Fruit fly (Drosophila melanogaster) whole organism, prepupa: ENCODE measurements around the gene CG31098.

Experiments
- Blimp-1 ChIP-seq: fragments of 200-800 bp; sonication (Bioruptor generic); optimal IDR thresholded peaks from 3 replicates; lab custom pipeline; 2017; ENCODE audit warnings: missing biosample characterization, missing genetic modification characterization, mild to moderate bottlenecking, moderate library complexity, missing genetic modification reagents
- CG10669 ChIP-seq: fragments of 200-800 bp; sonication (Bioruptor generic); optimal IDR thresholded peaks from 3 replicates; lab custom pipeline; 2018; ENCODE audit warnings: missing biosample characterization, mild to moderate bottlenecking, missing genetic modification characterization, moderate library complexity
- CG11762 ChIP-seq: fragments of 200-800 bp; sonication (Bioruptor generic); optimal IDR thresholded peaks from 3 replicates; lab custom pipeline; 2016; ENCODE audit warnings: missing biosample characterization, missing genetic modification characterization; ENCODE audit not compliant: insufficient read depth
- CG11902 ChIP-seq: fragments of 200-800 bp; sonication (Bioruptor generic); optimal IDR thresholded peaks from 3 replicates; lab custom pipeline; 2016; ENCODE audit warnings: missing biosample characterization, missing genetic modification characterization
- CG15336 ChIP-seq: fragments of 200-800 bp; sonication (Bioruptor generic); IDR thresholded peaks from 2 replicates; pipeline ENCODE4 v1.3.6; 2022; ENCODE audit warnings: missing biosample characterization, missing genetic modification characterization
- CG16779 ChIP-seq: fragments of 200-800 bp; sonication (Bioruptor generic); optimal IDR thresholded peaks from 3 replicates; lab custom pipeline; 2017; ENCODE audit warnings: missing biosample characterization, mild to moderate bottlenecking, missing genetic modification characterization
- CG3032 ChIP-seq: fragments of 200-800 bp; optimal IDR thresholded peaks from 2 replicates; lab custom pipeline; 2019; ENCODE audit warnings: missing biosample characterization, mild to moderate bottlenecking, missing genetic modification characterization, moderate library complexity
- CG31627 ChIP-seq: fragments of 200-800 bp; sonication (Bioruptor generic); optimal IDR thresholded peaks from 3 replicates; lab custom pipeline; 2016; ENCODE audit warnings: missing biosample characterization, missing genetic modification characterization
- CG34406 ChIP-seq: fragments of 200-800 bp; sonication (Bioruptor generic); optimal IDR thresholded peaks from 3 replicates; lab custom pipeline; 2016; ENCODE audit warnings: missing biosample characterization, missing genetic modification characterization
- CG6276 ChIP-seq: fragments of 200-800 bp; sonication (Bioruptor generic); optimal IDR thresholded peaks from 2 replicates; lab custom pipeline; 2017; ENCODE audit warnings: missing biosample characterization, mild to moderate bottlenecking, missing genetic modification characterization
- CG6792 ChIP-seq: fragments of 200-800 bp; sonication (Bioruptor generic); optimal IDR thresholded peaks from 3 replicates; lab custom pipeline; 2016; ENCODE audit warnings: missing biosample characterization, missing genetic modification characterization
- CG6854 ChIP-seq: fragments of 200-800 bp; sonication (Bioruptor generic); optimal IDR thresholded peaks from 2 replicates; lab custom pipeline; 2017; ENCODE audit warnings: missing biosample characterization, mild to moderate bottlenecking, missing genetic modification characterization
- CG7368 ChIP-seq: fragments of 200-800 bp; sonication (Bioruptor generic); optimal IDR thresholded peaks from 3 replicates; lab custom pipeline; 2016; ENCODE audit warnings: missing biosample characterization, missing genetic modification characterization
- CG8319 ChIP-seq: fragments of 200-800 bp; sonication (Bioruptor generic); optimal IDR thresholded peaks from 3 replicates; lab custom pipeline; 2016; ENCODE audit warnings: missing biosample characterization, missing genetic modification characterization
- CG8632 ChIP-seq: fragments of 200-800 bp; sonication (Bioruptor generic); optimal IDR thresholded peaks from 3 replicates; lab custom pipeline; 2016; ENCODE audit warnings: missing biosample characterization, missing genetic modification characterization
- CG9139 ChIP-seq: fragments of 200-800 bp; sonication (Bioruptor generic); optimal IDR thresholded peaks from 3 replicates; lab custom pipeline; 2017; ENCODE audit warnings: missing biosample characterization, mild to moderate bottlenecking, missing genetic modification characterization
- Eip75B ChIP-seq: fragments of 200-800 bp; sonication (Bioruptor generic); optimal IDR thresholded peaks from 3 replicates; lab custom pipeline; 2016; ENCODE audit warnings: missing biosample characterization, missing genetic modification characterization
- Eip78C ChIP-seq: fragments of 200-800 bp; sonication (Bioruptor generic); peaks from one replicate; lab custom pipeline; 2016; ENCODE audit warnings: missing biosample characterization, missing genetic modification characterization
- Ets21C ChIP-seq: fragments of 200-800 bp; sonication (Bioruptor generic); optimal IDR thresholded peaks from 3 replicates; lab custom pipeline; 2016; ENCODE audit warnings: missing biosample characterization, missing genetic modification characterization
- Ets96B ChIP-seq: fragments of 200-800 bp; optimal IDR thresholded peaks from 2 replicates; lab custom pipeline; 2019; ENCODE audit warnings: missing biosample characterization, mild to moderate bottlenecking, missing genetic modification characterization, moderate library complexity
- Gug ChIP-seq: fragments of 200-800 bp; sonication (Bioruptor generic); IDR thresholded peaks from 2 replicates; pipeline ENCODE4 v1.3.6; 2022; ENCODE audit warnings: missing biosample characterization, missing genetic modification characterization
- Hr38 ChIP-seq: sonication (Bioruptor generic); optimal IDR thresholded peaks from 2 replicates; lab custom pipeline; 2016; ENCODE audit warnings: missing biosample characterization, missing genetic modification characterization
- Hr39 ChIP-seq: fragments of 200-800 bp; sonication (Bioruptor generic); optimal IDR thresholded peaks from 2 replicates; lab custom pipeline; 2016; ENCODE audit warnings: missing biosample characterization, missing genetic modification characterization
- Hr4 ChIP-seq: fragments of 200-800 bp; sonication (Bioruptor generic); optimal IDR thresholded peaks from 3 replicates; lab custom pipeline; 2016; ENCODE audit warnings: missing biosample characterization, missing genetic modification characterization
- Lpt ChIP-seq: fragments of 200-800 bp; sonication (Bioruptor generic); optimal IDR thresholded peaks from 3 replicates; lab custom pipeline; 2016; ENCODE audit warnings: missing biosample characterization, missing genetic modification characterization
- Met ChIP-seq: fragments of 200-800 bp; sonication (Bioruptor generic); optimal IDR thresholded peaks from 3 replicates; lab custom pipeline; 2016; ENCODE audit warnings: missing biosample characterization, missing genetic modification characterization
- Smox ChIP-seq: fragments of 200-800 bp; sonication (Bioruptor generic); optimal IDR thresholded peaks from 3 replicates; lab custom pipeline; 2016; ENCODE audit warnings: missing biosample characterization, missing genetic modification characterization
- Sox102F ChIP-seq: fragments of 200-800 bp; sonication (Bioruptor generic); optimal IDR thresholded peaks from 2 replicates; lab custom pipeline; 2016; ENCODE audit warnings: missing biosample characterization, mild to moderate bottlenecking, missing genetic modification characterization
- achi ChIP-seq: fragments of 200-800 bp; sonication (Bioruptor generic); optimal IDR thresholded peaks from 3 replicates; lab custom pipeline; 2016; ENCODE audit warnings: missing biosample characterization, missing genetic modification characterization
- acj6 ChIP-seq: fragments of 200-800 bp; sonication (Bioruptor generic); optimal IDR thresholded peaks from 3 replicates; lab custom pipeline; 2016; ENCODE audit warnings: missing biosample characterization, missing genetic modification characterization
- cyc ChIP-seq: fragments of 200-800 bp; sonication (Bioruptor generic); optimal IDR thresholded peaks from 3 replicates; lab custom pipeline; 2016; ENCODE audit warnings: missing biosample characterization, missing genetic modification characterization
- dac ChIP-seq: fragments of 200-800 bp; sonication (Bioruptor generic); optimal IDR thresholded peaks from 2 replicates; lab custom pipeline; 2017; ENCODE audit warnings: missing biosample characterization, mild to moderate bottlenecking, missing genetic modification characterization
- dsx ChIP-seq: fragments of 200-800 bp; optimal IDR thresholded peaks from 3 replicates; lab custom pipeline; 2019; ENCODE audit warnings: missing biosample characterization, mild to moderate bottlenecking, missing genetic modification characterization, moderate library complexity; ENCODE audit not compliant: poor library complexity, severe bottlenecking
- eg ChIP-seq: fragments of 200-800 bp; sonication (Bioruptor generic); IDR thresholded peaks from 3 replicates; pipeline ENCODE4 v1.3.6; 2022; ENCODE audit warnings: missing biosample characterization, missing genetic modification characterization
- esn ChIP-seq: fragments of 200-800 bp; sonication (Bioruptor generic); optimal IDR thresholded peaks from 2 replicates; lab custom pipeline; 2016; ENCODE audit warnings: missing biosample characterization, mild to moderate bottlenecking, missing genetic modification characterization, moderate library complexity
- fd59A ChIP-seq: fragments of 200-800 bp; sonication (Bioruptor generic); optimal IDR thresholded peaks from 2 replicates; lab custom pipeline; 2017; ENCODE audit warnings: missing biosample characterization, mild to moderate bottlenecking, missing genetic modification characterization, missing genetic modification reagents
- fd85E ChIP-seq: fragments of 200-800 bp; sonication (Bioruptor generic); optimal IDR thresholded peaks from 3 replicates; lab custom pipeline; 2016; ENCODE audit warnings: missing biosample characterization, missing genetic modification characterization
- fkh ChIP-seq: fragments of 200-800 bp; sonication (Bioruptor generic); optimal IDR thresholded peaks from 3 replicates; lab custom pipeline; 2017; ENCODE audit warnings: missing biosample characterization, mild to moderate bottlenecking, missing genetic modification characterization, moderate library complexity
- lz ChIP-seq: fragments of 200-800 bp; sonication (Bioruptor generic); optimal IDR thresholded peaks from 3 replicates; lab custom pipeline; 2016; ENCODE audit warnings: missing biosample characterization, missing genetic modification characterization
- net ChIP-seq: fragments of 200-800 bp; sonication (Bioruptor generic); optimal IDR thresholded peaks from 3 replicates; lab custom pipeline; 2016; ENCODE audit warnings: missing biosample characterization, missing genetic modification characterization
- pdm3 ChIP-seq: fragments of 200-800 bp; sonication (Bioruptor generic); optimal IDR thresholded peaks from 3 replicates; lab custom pipeline; 2016; ENCODE audit warnings: missing biosample characterization, missing genetic modification characterization
- svp ChIP-seq: fragments of 200-800 bp; sonication (Bioruptor generic); peaks from one replicate; lab custom pipeline; 2016; ENCODE audit warnings: missing biosample characterization, missing genetic modification characterization
- vri ChIP-seq: fragments of 200-800 bp; sonication (Bioruptor generic); optimal IDR thresholded peaks from 3 replicates; lab custom pipeline; 2016; ENCODE audit warnings: missing biosample characterization, mild to moderate bottlenecking, missing genetic modification characterization

The CG31098 gene

dm6 chr3R:25258628-25259240 is 34.0 kb downstream of the CG31098 start, which contains the start of gene CG11857 (continued):
- TF ChIP-seq CG16779 (tag; lab: Kevin White, UChicago), result no peak
- TF ChIP-seq pdm3, result peak; percentile 97
- peak; percentile 97 for TF ChIP-seq Hr4 (GFP tag; lab: Kevin White, UChicago)
- peak; percentile 96 for TF ChIP-seq CG11902
- peak; percentile 98 for TF ChIP-seq lz (GFP tag; lab: Kevin White, UChicago)
- peak; percentile 93 for TF ChIP-seq CG8319 (GFP tag; lab: Kevin White, UChicago)
- TF ChIP-seq CG9139 (GFP tag; lab: Kevin White, UChicago), result no peak
- peak; percentile 97 for TF ChIP-seq achi
- peak; percentile 82 for TF ChIP-seq Hr38
- peak; percentile 98 for TF ChIP-seq Hr39 (GFP tag; lab: Kevin White, UChicago)
- peak; percentile 97 for TF ChIP-seq cyc (GFP tag; lab: Kevin White, UChicago)
- peak; percentile 93 for TF ChIP-seq CG15336 (GFP tag; lab: Robert Waterston, UW)
- TF ChIP-seq CG10669 (GFP tag; lab: Kevin White, UChicago), result peak; percentile 94
- peak; percentile 86 for TF ChIP-seq Blimp-1 (GFP tag; lab: Kevin White, UChicago)
- peak; percentile 93 for TF ChIP-seq CG7368
- TF ChIP-seq fd59A, result peak; percentile 91
- TF ChIP-seq Gug (GFP tag; lab: Robert Waterston, UW), result peak; percentile 98
- TF ChIP-seq Ets96B (tag; lab: Kevin White, UChicago), result peak; percentile 94
- TF ChIP-seq Lpt (GFP tag; lab: Kevin White, UChicago), result peak; percentile 89
- no peak for TF ChIP-seq Sox102F (GFP tag; lab: Kevin White, UChicago)
- TF ChIP-seq CG6854 (GFP tag; lab: Kevin White, UChicago), result peak; percentile 76
- peak; percentile 95 for TF ChIP-seq Eip75B (GFP tag; lab: Kevin White, UChicago)
- peak; percentile 92 for TF ChIP-seq CG8632
- peak; percentile 98 for TF ChIP-seq Eip78C
- peak; percentile 94 for TF ChIP-seq net (GFP tag; lab: Kevin White, UChicago)
- TF ChIP-seq, all 60 proteins: peak for 52

DNA sequence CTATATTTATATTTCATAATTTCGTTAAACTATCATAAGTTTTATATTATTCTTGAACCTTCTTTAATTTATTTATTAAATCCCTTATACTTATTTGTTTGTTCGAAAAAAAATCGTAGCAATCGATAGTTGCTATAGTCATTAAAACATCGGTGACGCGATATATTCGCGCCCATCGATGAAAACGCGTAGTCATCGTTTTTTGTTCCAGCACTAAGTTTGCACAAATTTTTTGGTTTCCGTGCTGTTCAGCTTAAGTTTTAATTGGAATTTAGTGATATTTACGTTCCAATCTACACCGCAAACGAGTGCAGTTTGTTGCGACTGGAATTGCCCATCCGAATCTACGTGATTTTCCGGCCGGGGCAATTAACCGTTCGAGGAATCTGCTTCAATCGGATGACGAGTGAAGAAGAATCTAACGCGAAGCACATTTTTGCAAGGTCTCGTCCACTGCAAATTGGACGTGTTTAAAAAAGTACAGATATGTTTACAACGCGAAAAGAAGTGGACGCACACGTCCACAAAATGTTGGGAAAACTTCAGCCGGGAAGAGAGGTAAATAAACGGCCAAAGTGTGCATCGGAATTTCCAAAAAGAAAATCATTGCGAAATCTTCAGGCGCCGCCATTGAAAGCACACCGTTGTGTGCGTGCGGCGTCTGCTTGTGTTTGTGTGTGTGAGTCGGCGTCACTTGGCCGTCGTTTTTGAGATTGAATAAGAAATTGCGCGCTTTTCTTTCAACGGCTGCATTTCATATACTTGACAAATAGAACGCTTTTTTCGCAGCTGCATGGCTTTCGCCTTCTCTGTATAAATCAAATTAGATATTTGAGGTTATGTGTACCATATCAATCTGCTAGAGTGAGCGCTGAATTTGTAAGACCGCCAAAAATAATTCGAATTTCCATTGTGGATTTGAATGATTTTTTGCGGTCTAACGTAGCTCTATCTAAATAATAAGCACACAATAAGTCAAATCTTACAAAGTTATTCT is 43.3 kb downstream of the CG31098 start, which contains the start of gene Nup358:
TSS of gene Nup358 (plus strand) at position 204 of the 997 bp plus-strand sequence.
- TF ChIP-seq esn (GFP tag; lab: Kevin White, UChicago), result peak; percentile 37
- peak; percentile 4 for TF ChIP-seq CG31627 (GFP tag; lab: Kevin White, UChicago)
- no peak for TF ChIP-seq fkh (GFP tag; lab: Kevin White, UChicago)

dm6 chr3R:25247379-25247869 is 45.4 kb downstream of the CG31098 start, which contains the start of the genes RpS27 and Nup37:
Gene RpS27 (minus strand): TSS chr3R:25247514.
Gene Nup37 (plus strand): TSS chr3R:25247658.
- TF ChIP-seq CG3032, result peak; percentile 88
- TF ChIP-seq Lpt (GFP tag; lab: Kevin White, UChicago), result no peak
- peak; percentile 94 for TF ChIP-seq pdm3
- TF ChIP-seq svp (GFP tag; lab: Kevin White, UChicago), result no peak
- peak; percentile 91 for TF ChIP-seq dac (GFP tag; lab: Kevin White, UChicago)
- peak; percentile 89 for TF ChIP-seq fd85E (GFP tag; lab: Kevin White, UChicago)
- 0 out of 2 replicates have a peak, but pooled peaks have one; percentile 24 for TF ChIP-seq CG15336 (GFP tag; lab: Robert Waterston, UW)
- TF ChIP-seq fd59A, result peak; percentile 90
- peak; percentile 90 for TF ChIP-seq Blimp-1 (GFP tag; lab: Kevin White, UChicago)
- TF ChIP-seq Hr38, result no peak
- peak; percentile 89 for TF ChIP-seq Ets21C (GFP tag; lab: Kevin White, UChicago)
- TF ChIP-seq Ets96B (tag; lab: Kevin White, UChicago), result peak; percentile 70
- TF ChIP-seq CG11762 (GFP tag; lab: Kevin White, UChicago), result peak; percentile 88
- TF ChIP-seq CG6792, result peak; percentile 91
- TF ChIP-seq dsx (GFP tag; lab: Kevin White, UChicago), result peak; percentile 74
- peak; percentile 92 for TF ChIP-seq acj6 (GFP tag; lab: Kevin White, UChicago)
- peak; percentile 96 for TF ChIP-seq CG7368
- TF ChIP-seq CG6276 (GFP tag; lab: Kevin White, UChicago), result no peak
- TF ChIP-seq Smox (GFP tag; lab: Kevin White, UChicago), result peak; percentile 91
- peak; percentile 92 for TF ChIP-seq CG34406 (GFP tag; lab: Kevin White, UChicago)
- TF ChIP-seq CG8319 (GFP tag; lab: Kevin White, UChicago), result peak; percentile 95
- peak; percentile 96 for TF ChIP-seq vri (GFP tag; lab: Kevin White, UChicago)
- TF ChIP-seq cyc (GFP tag; lab: Kevin White, UChicago), result peak; percentile 98
- TF ChIP-seq Met (GFP tag; lab: Kevin White, UChicago), result peak; percentile 96
- peak; percentile 93 for TF ChIP-seq eg (GFP tag; lab: Robert Waterston, UW)
